Fruit fly (Drosophila melanogaster) whole organism, pupa: ENCODE results near the gene CG44836.
A peak's percentile ranks its signal among the peaks of the same experiment; 100 is the strongest.

Experiments used
- CG10348 ChIP-seq: fragments of 200-800 bp; sonication (Bioruptor generic); IDR thresholded peaks from 2 replicates; pipeline ENCODE4 v1.3.6; 2022; ENCODE audit warnings: missing biosample characterization, missing genetic modification characterization
- CG12605 ChIP-seq: fragments of 200-800 bp; sonication (Bioruptor generic); IDR thresholded peaks from 2 replicates; pipeline ENCODE4 v1.3.6; 2022; ENCODE audit warnings: missing biosample characterization, missing genetic modification characterization
- CG13204 ChIP-seq: fragments of 200-800 bp; sonication (Bioruptor generic); optimal IDR thresholded peaks from 2 replicates; lab custom pipeline; 2018; ENCODE audit warnings: missing biosample characterization, mild to moderate bottlenecking, missing genetic modification characterization, moderate library complexity
- CG14655 ChIP-seq: fragments of 200-800 bp; sonication (Bioruptor generic); optimal IDR thresholded peaks from 3 replicates; lab custom pipeline; 2017; ENCODE audit warnings: mild to moderate bottlenecking, missing biosample characterization, missing genetic modification reagents, missing genetic modification characterization
- CG15710 ChIP-seq: fragments of 200-800 bp; sonication (Bioruptor generic); optimal IDR thresholded peaks from 2 replicates; lab custom pipeline; 2018; ENCODE audit warnings: missing biosample characterization, mild to moderate bottlenecking, missing genetic modification characterization, moderate library complexity
- CG17806 ChIP-seq: fragments of 200-800 bp; sonication (Bioruptor generic); optimal IDR thresholded peaks from 2 replicates; lab custom pipeline; 2018; ENCODE audit warnings: missing biosample characterization, mild to moderate bottlenecking, missing genetic modification characterization, moderate library complexity
- CG32121 ChIP-seq: fragments of 200-800 bp; sonication (Bioruptor generic); IDR thresholded peaks from 2 replicates; pipeline ENCODE4 v1.3.6; 2022; ENCODE audit warnings: missing biosample characterization, missing genetic modification characterization
- CG34367 ChIP-seq: fragments of 200-800 bp; sonication (Bioruptor generic); optimal IDR thresholded peaks from 2 replicates; lab custom pipeline; 2018; ENCODE audit warnings: missing biosample characterization, mild to moderate bottlenecking, missing genetic modification characterization
- CG4496 ChIP-seq: fragments of 200-800 bp; sonication (Bioruptor generic); IDR thresholded peaks from 3 replicates; pipeline ENCODE4 v1.3.6; 2022; ENCODE audit warnings: missing biosample characterization, missing genetic modification characterization
- CG8159 ChIP-seq: fragments of 200-800 bp; sonication (Bioruptor generic); optimal IDR thresholded peaks from 3 replicates; lab custom pipeline; 2018; ENCODE audit warnings: missing biosample characterization, mild to moderate bottlenecking, missing genetic modification characterization, moderate library complexity
- CG8301 ChIP-seq: fragments of 200-800 bp; sonication (Bioruptor generic); optimal IDR thresholded peaks from 2 replicates; lab custom pipeline; 2018; ENCODE audit warnings: missing biosample characterization, mild to moderate bottlenecking, missing genetic modification characterization
- CG9948 ChIP-seq: fragments of 200-800 bp; sonication (Bioruptor generic); optimal IDR thresholded peaks from 2 replicates; lab custom pipeline; 2018; ENCODE audit warnings: missing biosample characterization, mild to moderate bottlenecking, missing genetic modification characterization, moderate library complexity
- D1 ChIP-seq: fragments of 200-800 bp; sonication (Bioruptor generic); optimal IDR thresholded peaks from 2 replicates; lab custom pipeline; 2018; ENCODE audit warnings: missing biosample characterization, mild to moderate bottlenecking, missing genetic modification characterization, moderate library complexity
- EcR ChIP-seq: fragments of 200-800 bp; sonication (Bioruptor generic); optimal IDR thresholded peaks from 3 replicates; lab custom pipeline; 2019; ENCODE audit warnings: missing biosample characterization, missing genetic modification characterization, mild to moderate bottlenecking, moderate library complexity, missing genetic modification reagents
- Ets98B ChIP-seq: fragments of 200-800 bp; sonication (Bioruptor generic); IDR thresholded peaks from 2 replicates; pipeline ENCODE4 v1.3.6; 2022; ENCODE audit warnings: missing biosample characterization, missing genetic modification characterization
- Pif1A ChIP-seq: fragments of 200-800 bp; sonication (Bioruptor generic); optimal IDR thresholded peaks from 3 replicates; lab custom pipeline; 2016; ENCODE audit warnings: missing biosample characterization, missing genetic modification characterization
- Pif1B ChIP-seq: fragments of 200-800 bp; sonication (Bioruptor generic); optimal IDR thresholded peaks from 3 replicates; lab custom pipeline; 2016; ENCODE audit warnings: missing biosample characterization, missing genetic modification characterization
- Snoo ChIP-seq: fragments of 200-800 bp; sonication (Bioruptor generic); optimal IDR thresholded peaks from 3 replicates; lab custom pipeline; 2017; ENCODE audit warnings: missing biosample characterization, mild to moderate bottlenecking, missing genetic modification characterization, inconsistent platforms
- fd96Ca ChIP-seq: fragments of 200-800 bp; sonication (Bioruptor generic); IDR thresholded peaks from 3 replicates; pipeline ENCODE4 v1.3.6; 2022; ENCODE audit warnings: missing biosample characterization, missing genetic modification characterization
- gl ChIP-seq: fragments of 200-800 bp; sonication (Bioruptor generic); optimal IDR thresholded peaks from 2 replicates; lab custom pipeline; 2018; ENCODE audit warnings: missing biosample characterization, mild to moderate bottlenecking, missing genetic modification characterization
- rn ChIP-seq: fragments of 200-800 bp; sonication (Bioruptor generic); IDR thresholded peaks from 2 replicates; pipeline ENCODE4 v1.3.6; 2022; ENCODE audit warnings: missing biosample characterization, missing genetic modification characterization

CG44836 gene

DNA sequence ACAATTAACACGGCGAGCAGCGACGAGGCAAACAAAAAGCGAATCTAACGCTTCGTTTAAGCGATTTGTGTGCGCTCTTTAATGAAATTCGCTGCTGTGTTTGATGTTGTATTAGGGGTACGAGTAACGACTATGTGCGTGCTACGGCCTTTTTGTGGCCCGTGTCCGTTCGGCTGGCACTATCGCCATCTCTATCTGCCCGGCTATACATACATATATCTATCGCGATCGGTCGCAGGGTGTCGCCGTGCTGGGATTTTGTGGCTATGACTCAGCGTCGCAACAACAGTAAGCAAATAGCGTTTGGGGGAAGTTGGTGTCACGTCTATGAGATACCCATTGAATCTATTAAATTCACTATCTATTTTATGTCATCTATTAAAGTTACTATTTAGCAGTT, 6.4 kb downstream of the CG44836 start:
- TF ChIP-seq gl (tag; lab: Kevin White, UChicago) (no peak), CG9948 (tag; lab: Kevin White, UChicago) (no peak)
- TF ChIP-seq, all 21 proteins: peak for 0

DNA sequence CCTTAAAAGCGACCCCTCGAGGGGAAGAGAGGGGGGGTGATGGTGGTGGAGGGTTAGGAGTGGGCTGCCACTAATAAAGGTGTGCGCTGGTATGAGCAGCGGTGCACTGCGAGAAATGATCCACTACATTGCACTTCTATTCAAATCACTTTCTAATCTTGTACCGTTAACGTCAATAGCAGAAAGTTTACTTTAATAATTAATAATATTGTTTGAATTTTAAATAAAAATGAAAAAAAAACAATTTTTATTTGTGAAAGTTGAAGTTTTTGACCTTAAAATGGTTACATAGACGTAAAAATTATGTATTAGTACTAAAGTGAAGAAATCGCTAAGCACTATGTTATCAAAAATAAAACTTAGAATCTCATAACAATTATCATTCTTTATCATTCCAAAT, 7.2 kb downstream of the CG44836 start:
- TF ChIP-seq rn (GFP tag; lab: Robert Waterston, UW), result no peak
- TF ChIP-seq CG15710 (tag; lab: Kevin White, UChicago), result peak; percentile 9
- no peak for TF ChIP-seq CG34367
- no peak for TF ChIP-seq CG13204
- peak; percentile 6 for TF ChIP-seq CG17806 (tag; lab: Kevin White, UChicago)
- no peak for TF ChIP-seq Ets98B (GFP tag; lab: Robert Waterston, UW)
- no peak for TF ChIP-seq D1 (tag; lab: Kevin White, UChicago)
- no peak for TF ChIP-seq Pif1A
- no peak for TF ChIP-seq Pif1B (GFP tag; lab: Kevin White, UChicago)
- TF ChIP-seq CG32121 (GFP tag; lab: Robert Waterston, UW), result no peak
- TF ChIP-seq CG4496 (GFP tag; lab: Robert Waterston, UW), result no peak
- peak; percentile 55 for TF ChIP-seq CG14655 (GFP tag; lab: Kevin White, UChicago)
- no peak for TF ChIP-seq CG12605
- no peak for TF ChIP-seq CG10348 (GFP tag; lab: Robert Waterston, UW)
- no peak; the same call in 2 of the 3 replicates for TF ChIP-seq fd96Ca
- peak; percentile 34 for TF ChIP-seq CG9948 (tag; lab: Kevin White, UChicago)
- peak; percentile 9 for TF ChIP-seq CG8159 (tag; lab: Kevin White, UChicago)
- no peak for TF ChIP-seq CG8301 (tag; lab: Kevin White, UChicago)
- TF ChIP-seq EcR, result no peak

DNA sequence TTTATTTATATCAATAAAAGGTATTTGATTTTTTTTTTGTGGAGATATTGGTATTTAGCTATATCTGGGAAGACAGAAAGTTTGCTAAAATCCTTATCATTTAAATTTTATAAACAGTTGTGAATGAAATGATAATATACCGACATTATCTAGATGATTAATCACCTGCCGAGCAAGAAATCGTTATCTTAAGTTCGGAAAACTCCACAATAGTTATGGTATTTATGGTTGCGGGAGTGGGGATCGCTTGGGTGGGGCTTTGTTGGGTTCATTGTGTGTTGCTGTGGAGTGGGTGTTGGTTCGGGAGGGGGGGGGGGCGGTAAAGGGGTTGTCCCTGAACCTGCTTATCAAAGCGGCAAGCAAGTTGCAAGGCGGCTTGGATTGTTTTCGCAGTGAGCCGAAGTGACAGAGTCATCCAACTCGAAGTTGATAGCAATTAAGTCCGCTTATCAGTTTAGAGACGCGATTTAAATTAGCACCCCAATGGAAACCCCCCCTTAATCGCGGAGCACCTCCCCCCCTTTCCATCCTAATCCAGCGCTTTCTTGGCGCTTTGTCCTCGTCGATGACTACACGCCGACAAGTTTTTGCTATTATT, 7.8 kb downstream of the CG44836 start:
- no peak for TF ChIP-seq CG8159 (tag; lab: Kevin White, UChicago)
- no peak for TF ChIP-seq gl (tag; lab: Kevin White, UChicago)
- TF ChIP-seq CG17806 (tag; lab: Kevin White, UChicago), result no peak
- TF ChIP-seq CG14655 (GFP tag; lab: Kevin White, UChicago), result no peak
- TF ChIP-seq Snoo, result no peak
- no peak for TF ChIP-seq CG8301 (tag; lab: Kevin White, UChicago)
- no peak for TF ChIP-seq rn (GFP tag; lab: Robert Waterston, UW)
- 0 out of 3 replicates have a peak, but pooled peaks have one; percentile 20 for TF ChIP-seq fd96Ca
- no peak for TF ChIP-seq Ets98B (GFP tag; lab: Robert Waterston, UW)
- peak; percentile 91 for TF ChIP-seq EcR

DNA sequence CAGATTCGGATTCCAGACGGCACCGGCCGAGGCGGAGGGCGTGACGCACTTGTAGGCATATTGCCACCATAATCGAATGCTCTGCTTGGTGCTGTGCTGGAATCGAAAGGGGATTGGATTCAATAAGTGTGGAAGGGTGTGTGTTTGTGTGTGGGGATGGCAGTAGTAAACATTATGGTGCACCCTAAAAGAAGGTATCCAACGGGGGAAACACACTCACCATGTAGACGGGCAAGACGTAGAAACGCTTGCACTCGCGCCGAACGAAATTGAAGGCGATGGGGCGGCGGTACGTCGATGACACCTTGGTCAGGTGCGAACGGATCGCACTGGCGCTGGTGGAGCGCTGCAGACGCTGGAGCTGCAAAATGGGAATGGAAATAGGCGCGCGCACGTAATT, 8.8 kb downstream of the CG44836 start:
- TF ChIP-seq Pif1B (GFP tag; lab: Kevin White, UChicago) (no peak), fd96Ca (0 out of 3 replicates have a peak, but pooled peaks have one; percentile 5), Snoo (no peak)

DNA sequence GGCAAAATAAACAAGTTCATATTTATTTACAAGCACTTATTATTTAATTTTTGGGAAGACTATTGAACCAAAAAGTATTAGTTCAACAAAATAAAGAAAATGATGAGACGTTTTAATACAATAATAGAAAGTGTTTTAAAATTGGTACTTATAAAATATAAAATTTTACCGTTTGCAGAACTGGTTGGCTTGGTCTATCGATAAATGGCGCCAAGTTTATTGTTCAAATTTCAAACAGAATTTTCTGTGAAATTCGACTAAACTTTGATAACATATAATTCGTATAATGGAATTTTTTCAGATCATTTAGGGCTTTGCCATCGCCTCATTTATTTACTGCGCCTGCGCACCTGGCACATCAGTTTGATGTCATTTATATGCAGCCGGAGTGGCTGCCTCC, 9.3 kb downstream of the CG44836 start:
- TF ChIP-seq CG32121 (GFP tag; lab: Robert Waterston, UW) (no peak), CG4496 (GFP tag; lab: Robert Waterston, UW) (no peak), CG13204 (no peak), CG8301 (tag; lab: Kevin White, UChicago) (no peak), CG9948 (tag; lab: Kevin White, UChicago) (no peak), CG17806 (tag; lab: Kevin White, UChicago) (no peak), CG12605 (no peak)
- TF ChIP-seq, all 21 proteins: peak for 0

DNA sequence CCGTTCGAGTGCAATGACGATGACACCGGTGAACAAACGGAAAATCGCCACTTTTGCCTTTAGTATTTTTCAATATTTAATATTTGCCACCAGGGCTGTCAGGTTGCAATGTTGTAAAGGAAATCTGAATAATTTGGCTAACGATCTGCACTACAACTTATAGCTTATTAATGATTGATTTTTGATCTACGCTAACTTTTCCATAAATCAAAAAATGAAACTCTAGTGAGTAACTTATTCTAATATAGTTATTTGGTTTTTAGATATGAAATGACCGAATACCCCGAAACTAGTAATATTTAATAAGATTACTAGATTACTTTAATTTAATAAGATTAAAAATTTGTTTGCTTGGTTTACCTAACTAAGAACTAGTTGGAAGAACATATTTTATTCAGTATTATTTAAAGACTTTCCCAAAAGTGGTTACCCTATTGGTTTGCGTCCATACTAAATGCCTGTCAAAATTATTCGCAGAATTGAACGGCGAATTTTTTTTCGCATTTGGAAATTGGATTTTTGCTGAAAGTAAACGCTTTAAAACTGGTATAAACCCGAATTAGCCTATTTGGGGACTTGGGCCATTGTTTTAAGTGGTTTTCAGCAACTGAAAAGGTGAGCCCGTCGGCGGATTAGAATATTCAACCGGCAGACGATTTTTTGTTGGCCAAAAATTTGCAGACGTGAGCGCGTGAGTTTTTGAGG, 14.0 kb downstream of the CG44836 start, which contains the start of the genes Agpat3 and RAF2:
Gene Agpat3, minus strand, starts transcription at position 78 of the 705 bp plus-strand sequence.
Gene RAF2, plus strand, starts transcription at position 448 of the 705 bp plus-strand sequence.
- peak; percentile 35 for TF ChIP-seq CG9948 (tag; lab: Kevin White, UChicago)
- TF ChIP-seq CG13204, result no peak
- 0 out of 2 replicates have a peak, but pooled peaks have one; percentile 13 for TF ChIP-seq rn (GFP tag; lab: Robert Waterston, UW)
- peak; percentile 48 for TF ChIP-seq CG8159 (tag; lab: Kevin White, UChicago)
- TF ChIP-seq CG32121 (GFP tag; lab: Robert Waterston, UW), result no peak
- TF ChIP-seq CG10348 (GFP tag; lab: Robert Waterston, UW), result no peak
- peak; percentile 55 for TF ChIP-seq CG15710 (tag; lab: Kevin White, UChicago)
- TF ChIP-seq D1 (tag; lab: Kevin White, UChicago), result no peak
- 0 out of 2 replicates have a peak, but pooled peaks have one; percentile 5 for TF ChIP-seq CG12605
- peak; percentile 34 for TF ChIP-seq CG17806 (tag; lab: Kevin White, UChicago)
- TF ChIP-seq, all 21 proteins: peak for 6
